Worm (Caenorhabditis elegans): ENCODE data around the gene crld-1.

DNA sequence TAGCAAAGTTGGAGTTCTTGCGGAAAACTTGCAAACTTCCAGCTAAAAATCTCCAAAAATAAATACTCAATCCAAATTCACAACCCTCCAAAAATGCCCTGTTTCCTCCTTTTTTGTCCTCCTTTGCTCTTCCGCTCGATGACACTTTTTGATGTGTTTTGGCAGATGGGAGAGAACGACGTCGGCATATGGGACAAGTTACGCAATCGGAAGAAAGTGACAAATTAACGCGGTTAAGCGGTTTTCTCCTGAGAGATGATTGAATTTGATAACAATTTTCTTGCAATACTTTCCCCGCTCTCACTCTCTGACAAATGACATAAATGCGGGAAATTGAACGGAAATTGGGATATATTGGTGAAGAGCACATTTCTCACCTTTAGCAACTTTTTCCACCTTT is 37.6 kb downstream of the crld-1 start:
- no peak for TF ChIP-seq fos-1 (tag; optimal IDR thresholded peaks at IDR 0.05)
- TF ChIP-seq F13H6.1 (tag; optimal IDR thresholded peaks at IDR 0.05), result no peak
- TF ChIP-seq unc-39 (tag; optimal IDR thresholded peaks at IDR 0.05), result no peak
